Fruit fly (Drosophila melanogaster): ENCODE measurements around the gene Dad.
A peak's percentile ranks its signal among the peaks of the same experiment; 100 is the strongest.

Dad gene

DNA sequence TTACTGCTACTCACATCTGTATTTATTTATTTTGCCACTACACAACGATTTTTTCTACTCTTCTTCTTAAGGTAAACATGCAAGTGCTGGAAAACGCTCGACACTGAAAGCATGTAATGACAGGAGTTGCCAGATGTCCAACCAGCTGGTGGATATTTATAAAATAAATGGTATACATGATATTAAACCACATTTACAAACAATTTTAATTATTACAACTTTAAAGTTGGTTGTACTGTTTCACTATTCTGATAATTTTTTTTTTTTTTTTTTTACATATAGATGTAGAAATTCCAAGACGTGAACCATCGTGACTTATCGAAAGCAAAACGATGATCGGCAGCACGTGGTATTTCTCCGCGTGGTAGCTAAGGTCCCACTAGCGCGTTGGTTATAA is 26.1 kb downstream of the Dad start, which contains the start of the genes Keap1 and kuk (continued):
- no peak for TF ChIP-seq z (GFP tag; IDR thresholded peaks at IDR 0.05)
- TF ChIP-seq Neu2 (GFP tag; optimal IDR thresholded peaks at IDR 0.05; ENCODE audit: borderline replicate concordance) = no peak
- no peak for TF ChIP-seq exex (tag; optimal IDR thresholded peaks at IDR 0.05)
- 0 out of 3 replicates have a peak, but pooled peaks have one; percentile 49 for TF ChIP-seq mld (GFP tag; IDR thresholded peaks at IDR 0.05; ENCODE audit: partially characterized antibody)
- no peak for TF ChIP-seq otp (GFP tag; IDR thresholded peaks at IDR 0.05)
- no peak for TF ChIP-seq sens-2 (GFP tag; IDR thresholded peaks at IDR 0.05)
- TF ChIP-seq Stat92E (GFP tag; optimal IDR thresholded peaks at IDR 0.05) = no peak
- TF ChIP-seq CG18262 (tag; optimal IDR thresholded peaks at IDR 0.05) = no peak
- no peak for TF ChIP-seq CG9437 (GFP tag; optimal IDR thresholded peaks at IDR 0.05)
- TF ChIP-seq peb (GFP tag; IDR thresholded peaks at IDR 0.05) = no peak
- no peak for TF ChIP-seq ham (GFP tag; IDR thresholded peaks at IDR 0.05)
- no peak for TF ChIP-seq Six4 (GFP tag; optimal IDR thresholded peaks at IDR 0.05)
- TF ChIP-seq CG15696 (tag; optimal IDR thresholded peaks at IDR 0.05) = peak; percentile 32
- peak; percentile 29 for TF ChIP-seq her (GFP tag; optimal IDR thresholded peaks at IDR 0.05)
- peak; percentile 46; the same call in 1 of the 2 replicates for TF ChIP-seq CG6272 (GFP tag; IDR thresholded peaks at IDR 0.05)
- TF ChIP-seq slp2 (GFP tag; optimal IDR thresholded peaks at IDR 0.05) = no peak
- peak; percentile 65 to 71 for TF ChIP-seq dpn (GFP tag; optimal IDR thresholded peaks at IDR 0.05)
- TF ChIP-seq CG8765 (GFP tag; IDR thresholded peaks at IDR 0.05) = peak; percentile 30; the same call in 1 of the 2 replicates
- peak; percentile 57 for TF ChIP-seq bab2 (GFP tag; optimal IDR thresholded peaks at IDR 0.05)
- TF ChIP-seq lola (GFP tag; optimal IDR thresholded peaks at IDR 0.05) = no peak
- TF ChIP-seq cg (GFP tag; optimal IDR thresholded peaks at IDR 0.05) = no peak
- no peak; the same call in 2 of the 3 replicates for TF ChIP-seq zen2 (GFP tag; IDR thresholded peaks at IDR 0.05; ENCODE audit: partially characterized antibody)
- TF ChIP-seq fd3F (GFP tag; optimal IDR thresholded peaks at IDR 0.05) = peak; percentile 37
- TF ChIP-seq CG30431 (GFP tag; optimal IDR thresholded peaks at IDR 0.05) = no peak
- peak; percentile 62 for TF ChIP-seq Dref (GFP tag; IDR thresholded peaks at IDR 0.05)
- TF ChIP-seq repo (GFP tag; optimal IDR thresholded peaks at IDR 0.05) = peak; percentile 27
- no peak for TF ChIP-seq CG43689 (GFP tag; IDR thresholded peaks at IDR 0.05)
- TF ChIP-seq Xrp1 (GFP tag; IDR thresholded peaks at IDR 0.05) = peak; percentile 49
- peak; percentile 60 for TF ChIP-seq Bdp1 (GFP tag; optimal IDR thresholded peaks at IDR 0.05)
- TF ChIP-seq en (GFP tag; optimal IDR thresholded peaks at IDR 0.05) = no peak
- peak; percentile 86 for TF ChIP-seq trem (tag; optimal IDR thresholded peaks at IDR 0.05)
- TF ChIP-seq hth (optimal IDR thresholded peaks at IDR 0.05) = no peak
- peak; percentile 72 for TF ChIP-seq CG2116 (GFP tag; optimal IDR thresholded peaks at IDR 0.05)
- peak; percentile 27 for TF ChIP-seq psq (GFP tag; optimal IDR thresholded peaks at IDR 0.05)
- peak; percentile 78 for TF ChIP-seq CG16813 (GFP tag; IDR thresholded peaks at IDR 0.05; ENCODE audit: partially characterized antibody)
- peak; percentile 86 for TF ChIP-seq dm (GFP tag; optimal IDR thresholded peaks at IDR 0.05)
- TF ChIP-seq Adf1 (GFP tag; IDR thresholded peaks at IDR 0.05) = no peak
- TF ChIP-seq dan (GFP tag; IDR thresholded peaks at IDR 0.05) = no peak
- TF ChIP-seq bigmax (GFP tag; optimal IDR thresholded peaks at IDR 0.05) = no peak
- peak; percentile 44 for TF ChIP-seq CG3995 (GFP tag; optimal IDR thresholded peaks at IDR 0.05)
- TF ChIP-seq D19A (tag; optimal IDR thresholded peaks at IDR 0.05) = no peak
- TF ChIP-seq CG32772 (GFP tag; IDR thresholded peaks at IDR 0.05) = peak; percentile 46; the same call in 1 of the 2 replicates
- TF ChIP-seq shn (GFP tag; optimal IDR thresholded peaks at IDR 0.05) = peak; percentile 74
- TF ChIP-seq Hr39 (optimal IDR thresholded peaks at IDR 0.05) = no peak
- peak; percentile 25; the same call in 1 of the 3 replicates for TF ChIP-seq CG14050 (GFP tag; IDR thresholded peaks at IDR 0.05)
- TF ChIP-seq CG34224 (GFP tag; IDR thresholded peaks at IDR 0.05; ENCODE audit: partially characterized antibody) = peak; percentile 53
- no peak; the same call in 2 of the 3 replicates for TF ChIP-seq CG17361 (GFP tag; IDR thresholded peaks at IDR 0.05)
- no peak for TF ChIP-seq esg (GFP tag; conservative IDR thresholded peaks at IDR 0.05)
- peak; percentile 60 for TF ChIP-seq H2.0 (GFP tag; IDR thresholded peaks at IDR 0.05)
- peak; percentile 37; the same call in 1 of the 2 replicates for TF ChIP-seq Ada2b (GFP tag; IDR thresholded peaks at IDR 0.05)
- TF ChIP-seq sisA (GFP tag; IDR thresholded peaks at IDR 0.05) = peak; percentile 56

All from whole organism, embryonic.